Worm (Caenorhabditis elegans): ENCODE data around the gene Y17G7B.20.

DNA sequence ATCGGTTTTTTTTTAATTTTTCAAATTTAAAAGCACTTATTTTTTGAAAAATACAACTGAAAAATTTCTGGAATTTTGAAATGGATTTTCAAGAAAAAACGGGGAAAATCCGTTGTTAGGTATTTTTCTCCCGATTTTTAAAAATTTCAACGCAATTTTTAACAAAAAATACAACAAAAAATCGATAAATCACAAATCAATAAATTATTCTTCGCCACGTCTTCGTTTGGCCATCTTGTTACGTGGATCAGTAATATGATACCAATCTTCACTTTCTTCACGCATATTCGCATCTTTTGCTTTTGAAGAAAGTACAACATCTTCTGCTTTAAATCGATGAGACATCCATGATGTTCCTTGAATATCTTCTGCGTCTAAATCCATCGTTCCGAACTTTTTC, 49.1 kb upstream of the Y17G7B.20 start:
- TF ChIP-seq pha-4 (tag; optimal IDR thresholded peaks at IDR 0.05) (no peak), snpc-3.4 (tag; optimal IDR thresholded peaks at IDR 0.05) (no peak), F39B2.1 (GFP tag; IDR thresholded peaks at IDR 0.05) (no peak), lin-40 (tag; optimal IDR thresholded peaks at IDR 0.05) (no peak), ztf-3 (GFP tag; optimal IDR thresholded peaks at IDR 0.05) (no peak), dpl-1 (GFP tag; optimal IDR thresholded peaks at IDR 0.05) (no peak), tlf-1 (GFP tag; optimal IDR thresholded peaks at IDR 0.05) (no peak), hlh-26 (GFP tag; conservative IDR thresholded peaks at IDR 0.05) (no peak), dpff-1 (tag; optimal IDR thresholded peaks at IDR 0.05) (no peak), unc-62 (GFP tag; optimal IDR thresholded peaks at IDR 0.05) (no peak), hmg-20 (GFP tag; IDR thresholded peaks at IDR 0.05) (no peak), B0261.1 (tag; optimal IDR thresholded peaks at IDR 0.05) (no peak)
